Worm (Caenorhabditis elegans): ENCODE results near the gene F26C11.1.
"Not testable (repeated sequence)": the region's sequence is repeated elsewhere in the genome, so short reads cannot be mapped to it uniquely, and the experiment has no call there.

DNA sequence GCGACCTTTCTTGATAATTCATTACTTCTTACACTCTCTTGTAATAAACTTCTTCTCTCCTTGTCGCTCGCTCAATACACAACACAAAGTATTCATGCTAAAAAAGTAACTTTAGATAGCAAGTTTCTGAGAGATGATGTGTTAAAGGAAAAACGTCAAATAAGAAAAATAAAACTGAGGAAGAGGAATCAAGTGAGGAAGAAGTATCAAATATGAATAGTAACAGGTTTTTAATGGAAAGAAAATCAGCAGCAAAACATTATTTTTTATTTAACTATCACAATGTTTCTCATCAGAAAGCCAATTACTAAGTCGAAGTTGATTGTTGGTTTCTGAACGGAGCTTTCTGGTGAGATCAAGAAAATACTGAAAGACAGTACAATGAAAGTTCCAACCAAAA, 28.2 kb upstream of the F26C11.1 start, which contains the start of gene chil-1:
- not testable (repeated sequence) for TF ChIP-seq ref-1 (GFP tag; conservative IDR thresholded peaks at IDR 0.05); tab-1 (GFP tag; IDR thresholded peaks at IDR 0.05); flt-1 (GFP tag; IDR thresholded peaks at IDR 0.05); med-1 (GFP tag; optimal IDR thresholded peaks at IDR 0.05; ENCODE audit: insufficient read depth); ztf-29 (GFP tag; IDR thresholded peaks at IDR 0.05); T22C8.4 (GFP tag; IDR thresholded peaks at IDR 0.05); cog-1 (tag; optimal IDR thresholded peaks at IDR 0.05)

Measured in whole organism, midembryonic.